Worm (Caenorhabditis elegans) whole organism, L2 larva: ENCODE results near the gene flp-16.

ENCODE experiments used
- C34F6.9 ChIP-seq: fragments of 150-350 bp; optimal IDR thresholded peaks from 2 replicates; lab custom pipeline; 2014; ENCODE audit warnings: missing biosample characterization, missing genetic modification characterization
- R02D3.7 ChIP-seq: fragments of 150-350 bp; optimal IDR thresholded peaks from 2 replicates; lab custom pipeline; 2014; ENCODE audit warnings: missing biosample characterization, missing genetic modification characterization
- alr-1 ChIP-seq: fragments of 150-350 bp; optimal IDR thresholded peaks from 2 replicates; lab custom pipeline; 2014; ENCODE audit warnings: missing biosample characterization, missing genetic modification characterization
- ama-1 ChIP-seq: fragments of 150-350 bp; optimal IDR thresholded peaks from 2 replicates; lab custom pipeline; 2018; ENCODE audit warnings: inconsistent platforms
- ceh-16 ChIP-seq: fragments of 150-350 bp; optimal IDR thresholded peaks from 2 replicates; lab custom pipeline; 2014; ENCODE audit warnings: missing biosample characterization, missing genetic modification characterization
- ceh-82 ChIP-seq: fragments of 150-350 bp; optimal IDR thresholded peaks from 2 replicates; lab custom pipeline; 2014; ENCODE audit warnings: missing biosample characterization, missing genetic modification characterization
- dmd-4 ChIP-seq: sonication (generic microtip); optimal IDR thresholded peaks from 2 replicates; lab custom pipeline; 2017; ENCODE audit warnings: missing biosample characterization, missing genetic modification characterization
- egl-27 ChIP-seq: sonication (generic microtip); optimal IDR thresholded peaks from 3 replicates; lab custom pipeline; 2017; ENCODE audit warnings: missing biosample characterization, missing genetic modification reagents, missing genetic modification characterization
- elt-1 ChIP-seq: fragments of 150-350 bp; optimal IDR thresholded peaks from 2 replicates; lab custom pipeline; 2014; ENCODE audit warnings: missing biosample characterization, missing genetic modification characterization
- elt-3 ChIP-seq: sonication (generic microtip); optimal IDR thresholded peaks from 2 replicates; lab custom pipeline; 2017; ENCODE audit warnings: missing biosample characterization, missing genetic modification characterization
- fos-1 ChIP-seq: fragments of 150-350 bp; optimal IDR thresholded peaks from 2 replicates; lab custom pipeline; 2014; ENCODE audit warnings: missing biosample characterization, missing genetic modification characterization
- gmeb-1 ChIP-seq: fragments of 150-350 bp; optimal IDR thresholded peaks from 2 replicates; lab custom pipeline; 2014; ENCODE audit warnings: missing biosample characterization, missing genetic modification characterization
- lin-11 ChIP-seq: fragments of 150-350 bp; sonication (generic microtip); optimal IDR thresholded peaks from 2 replicates; lab custom pipeline; 2014; ENCODE audit warnings: missing biosample characterization, missing genetic modification characterization, inconsistent platforms, mixed read lengths
- lin-13 ChIP-seq: fragments of 150-350 bp; optimal IDR thresholded peaks from 2 replicates; lab custom pipeline; 2014; ENCODE audit warnings: missing biosample characterization, missing genetic modification reagents, missing genetic modification characterization
- lin-39 ChIP-seq: fragments of 150-350 bp; optimal IDR thresholded peaks from 2 replicates; lab custom pipeline; 2014; ENCODE audit warnings: missing biosample characterization, missing genetic modification reagents, missing genetic modification characterization
- lsy-2 ChIP-seq, 2 experiments: fragments of 150-350 bp in 1 of 2; sonication (generic microtip) in 1 of 2; optimal IDR thresholded peaks; 2 replicates each; lab custom pipeline; 2014 to 2017; ENCODE audit warnings: missing biosample characterization in 2 of 2, missing genetic modification characterization in 2 of 2
- mdl-1 ChIP-seq, 2 experiments: fragments of 150-350 bp in 1 of 2; sonication (generic microtip) in 1 of 2; optimal IDR thresholded peaks; 2 replicates each; lab custom pipeline; 2017; ENCODE audit warnings: missing biosample characterization in 2 of 2, missing genetic modification characterization in 2 of 2
- nhr-10 ChIP-seq: sonication (generic microtip); optimal IDR thresholded peaks from 2 replicates; lab custom pipeline; 2017; ENCODE audit warnings: missing biosample characterization, missing genetic modification characterization
- nhr-11 ChIP-seq: fragments of 150-350 bp; optimal IDR thresholded peaks from 2 replicates; lab custom pipeline; 2014; ENCODE audit warnings: missing biosample characterization, missing genetic modification characterization
- nhr-12 ChIP-seq: fragments of 150-350 bp; optimal IDR thresholded peaks from 2 replicates; lab custom pipeline; 2014; ENCODE audit warnings: missing biosample characterization, missing genetic modification characterization
- nhr-21 ChIP-seq: fragments of 150-350 bp; optimal IDR thresholded peaks from 2 replicates; lab custom pipeline; 2014; ENCODE audit warnings: missing biosample characterization, missing genetic modification characterization
- nhr-23 ChIP-seq: fragments of 150-350 bp; optimal IDR thresholded peaks from 2 replicates; lab custom pipeline; 2014; ENCODE audit warnings: missing biosample characterization, missing genetic modification reagents, missing genetic modification characterization
- nhr-25 ChIP-seq: fragments of 150-350 bp; sonication (generic microtip); optimal IDR thresholded peaks from 3 replicates; lab custom pipeline; 2014; ENCODE audit warnings: missing biosample characterization, missing genetic modification characterization
- nhr-6 ChIP-seq: fragments of 150-350 bp; optimal IDR thresholded peaks from 2 replicates; lab custom pipeline; 2014; ENCODE audit warnings: missing biosample characterization, missing genetic modification characterization
- nhr-77 ChIP-seq: fragments of 150-350 bp; optimal IDR thresholded peaks from 2 replicates; lab custom pipeline; 2014; ENCODE audit warnings: missing biosample characterization, missing genetic modification characterization
- peb-1 ChIP-seq: fragments of 150-350 bp; optimal IDR thresholded peaks from 2 replicates; lab custom pipeline; 2014; ENCODE audit warnings: missing biosample characterization, missing genetic modification characterization
- sem-4 ChIP-seq: fragments of 150-350 bp; optimal IDR thresholded peaks from 2 replicates; lab custom pipeline; 2014; ENCODE audit warnings: missing biosample characterization, missing genetic modification reagents, missing genetic modification characterization
- skn-1 ChIP-seq: sonication (generic microtip); optimal IDR thresholded peaks from 2 replicates; lab custom pipeline; 2017; ENCODE audit warnings: missing biosample characterization, missing genetic modification characterization
- unc-39 ChIP-seq: fragments of 150-350 bp; optimal IDR thresholded peaks from 2 replicates; lab custom pipeline; 2014; ENCODE audit warnings: missing biosample characterization, missing genetic modification characterization
- unc-55 ChIP-seq: fragments of 150-350 bp; sonication (generic microtip); optimal IDR thresholded peaks from 3 replicates; lab custom pipeline; 2014; ENCODE audit warnings: missing biosample characterization, missing genetic modification reagents, missing genetic modification characterization
- unc-62 ChIP-seq: fragments of 150-350 bp; optimal IDR thresholded peaks from 2 replicates; lab custom pipeline; 2014; ENCODE audit warnings: missing biosample characterization, missing genetic modification reagents, missing genetic modification characterization
- zag-1 ChIP-seq: fragments of 150-350 bp; optimal IDR thresholded peaks from 2 replicates; lab custom pipeline; 2014; ENCODE audit warnings: missing biosample characterization, missing genetic modification characterization
- ztf-1 ChIP-seq: fragments of 200-800 bp; sonication (Bioruptor generic); conservative IDR thresholded peaks from 2 replicates; pipeline ENCODE4 v1.3.6; 2022; ENCODE audit warnings: missing genetic modification characterization, missing compliant biosample characterization
- ztf-4 ChIP-seq: fragments of 150-350 bp; optimal IDR thresholded peaks from 2 replicates; lab custom pipeline; 2014; ENCODE audit warnings: missing biosample characterization, missing genetic modification characterization

The flp-16 gene

ce11 chrII:13237829-13238404 is 2.8 kb downstream of the flp-16 start, which contains the start of gene romo-1 (continued):
- TF ChIP-seq nhr-11 (tag; lab: Kevin White, UChicago) = no peak
- no peak for TF ChIP-seq nhr-12 (tag; lab: Kevin White, UChicago)
- no peak for TF ChIP-seq skn-1 (tag; lab: Kevin White, UChicago)
- TF ChIP-seq lin-11 (tag; lab: Kevin White, UChicago) = peak; percentile 36
- TF ChIP-seq dmd-4 = no peak
- TF ChIP-seq ztf-1 (GFP tag; lab: Robert Waterston, UW) = no peak
- peak; percentile 65 for TF ChIP-seq sem-4 (tag; lab: Kevin White, UChicago)
- TF ChIP-seq ceh-82 (tag; lab: Kevin White, UChicago) = no peak
- peak; percentile 56 for TF ChIP-seq nhr-25 (tag; lab: Kevin White, UChicago)
- peak; percentile 40 for TF ChIP-seq fos-1 (tag; lab: Kevin White, UChicago)
- peak; percentile 90 for TF ChIP-seq unc-55 (GFP tag; lab: Kevin White, UChicago)

- TF ChIP-seq zag-1 (tag; lab: Kevin White, UChicago) = no peak
- TF ChIP-seq nhr-12 (tag; lab: Kevin White, UChicago) = no peak
- no peak for TF ChIP-seq ama-1 (lab: Kevin White, UChicago)
- no peak for TF ChIP-seq fos-1 (tag; lab: Kevin White, UChicago)
- TF ChIP-seq unc-55 (GFP tag; lab: Kevin White, UChicago) = no peak
- no peak for TF ChIP-seq unc-39 (tag; lab: Kevin White, UChicago)
- TF ChIP-seq ztf-1 (GFP tag; lab: Robert Waterston, UW) = no peak
- TF ChIP-seq mdl-1 (tag; optimal IDR thresholded peaks at IDR 0.05; lab: Kevin White, UChicago) = no peak
- TF ChIP-seq C34F6.9 = no peak
- TF ChIP-seq lin-13 (GFP tag; lab: Kevin White, UChicago) = no peak
- no peak for TF ChIP-seq nhr-21 (tag; lab: Kevin White, UChicago)
- no peak for TF ChIP-seq lin-39 (tag; lab: Kevin White, UChicago)
- TF ChIP-seq nhr-23 = no peak
- no peak for TF ChIP-seq elt-1 (tag; lab: Kevin White, UChicago)
- no peak for TF ChIP-seq sem-4 (tag; lab: Kevin White, UChicago)
Measured at ce11 chrII:13239593-13239992, 4.5 kb downstream of the flp-16 start.

- TF ChIP-seq alr-1 (tag; lab: Kevin White, UChicago) (no peak), elt-1 (tag; lab: Kevin White, UChicago) (no peak), fos-1 (tag; lab: Kevin White, UChicago) (no peak), peb-1 (tag; lab: Kevin White, UChicago) (no peak), gmeb-1 (no peak), unc-62 (GFP tag; lab: Kevin White, UChicago) (no peak), nhr-77 (tag; lab: Kevin White, UChicago) (no peak), nhr-10 (no peak), ztf-4 (no peak), R02D3.7 (tag; lab: Kevin White, UChicago) (no peak), nhr-12 (tag; lab: Kevin White, UChicago) (no peak), unc-55 (GFP tag; lab: Kevin White, UChicago) (no peak), nhr-6 (tag; lab: Kevin White, UChicago) (no peak), ceh-16 (tag; lab: Kevin White, UChicago) (no peak), C34F6.9 (no peak)
Measured at ce11 chrII:13243021-13243420, 7.9 kb downstream of the flp-16 start, which contains the start of gene F15D4.4. Gene F15D4.4, minus strand, starts transcription at chrII:13243121.

- TF ChIP-seq mdl-1 (tag; optimal IDR thresholded peaks at IDR 0.05; lab: Kevin White, UChicago) (no peak), elt-3 (tag; lab: Kevin White, UChicago) (no peak), egl-27 (tag; lab: Kevin White, UChicago) (no peak), ztf-4 (no peak), peb-1 (tag; lab: Kevin White, UChicago) (no peak), lsy-2 (tag; optimal IDR thresholded peaks at IDR 0.05; lab: Kevin White, UChicago) (no peak), lin-11 (tag; lab: Kevin White, UChicago) (no peak), nhr-21 (tag; lab: Kevin White, UChicago) (no peak)
Measured at ce11 chrII:13245076-13245475, 10.0 kb downstream of the flp-16 start, which contains the start of gene F15D4.5. Gene F15D4.5, plus strand, starts transcription at chrII:13245376.

ce11 chrII:13248886-13249285 is 13.8 kb downstream of the flp-16 start, which contains the start of gene F15D4.6:
Gene F15D4.6, plus strand, starts transcription at chrII:13249186.
- TF ChIP-seq nhr-21 (tag; lab: Kevin White, UChicago) (no peak), lsy-2 (tag; optimal IDR thresholded peaks at IDR 0.05; lab: Kevin White, UChicago) (no peak), peb-1 (tag; lab: Kevin White, UChicago) (no peak), nhr-11 (tag; lab: Kevin White, UChicago) (no peak), dmd-4 (no peak)
